Fruit fly (Drosophila melanogaster) whole organism, embryonic: Measurements from ENCODE around the gene Scgalpha.

Experiments
- Ada2b ChIP-seq: fragments of 200-800 bp; sonication (Bioruptor generic); IDR thresholded peaks from 2 replicates; pipeline ENCODE4 v1.3.6; 2022; ENCODE audit warnings: missing biosample characterization, missing genetic modification characterization
- Blimp-1 ChIP-seq: fragments of 200-800 bp; sonication (Bioruptor generic); optimal IDR thresholded peaks from 3 replicates; lab custom pipeline; 2018; ENCODE audit warnings: missing biosample characterization, missing genetic modification characterization, mild to moderate bottlenecking, moderate library complexity, missing genetic modification reagents
- CG10462 ChIP-seq: fragments of 200-800 bp; sonication (Bioruptor generic); optimal IDR thresholded peaks from 2 replicates; lab custom pipeline; 2016; ENCODE audit warnings: missing biosample characterization, missing genetic modification characterization
- CG11504 ChIP-seq: fragments of 200-800 bp; sonication (Bioruptor generic); optimal IDR thresholded peaks from 3 replicates; lab custom pipeline; 2019; ENCODE audit warnings: missing biosample characterization, mild to moderate bottlenecking, missing genetic modification characterization, moderate library complexity
- CG13424 ChIP-seq: fragments of 200-800 bp; sonication (Bioruptor generic); optimal IDR thresholded peaks from 2 replicates; lab custom pipeline; 2019; ENCODE audit warnings: missing biosample characterization, mild to moderate bottlenecking, missing genetic modification characterization, moderate library complexity
- CG13624 ChIP-seq: fragments of 200-800 bp; sonication (Bioruptor generic); optimal IDR thresholded peaks from 2 replicates; lab custom pipeline; 2016; ENCODE audit warnings: missing biosample characterization, missing genetic modification characterization
- CG14965 ChIP-seq: fragments of 200-800 bp; sonication (Bioruptor generic); optimal IDR thresholded peaks from 2 replicates; lab custom pipeline; 2016; ENCODE audit warnings: missing biosample characterization, missing genetic modification characterization, borderline replicate concordance
- CG15601 ChIP-seq: fragments of 200-800 bp; sonication (Bioruptor generic); optimal IDR thresholded peaks from 3 replicates; lab custom pipeline; 2019; ENCODE audit warnings: missing biosample characterization, mild to moderate bottlenecking, missing genetic modification characterization, moderate library complexity
- CG16815 ChIP-seq: fragments of 200-800 bp; sonication (Bioruptor generic); optimal IDR thresholded peaks from 3 replicates; lab custom pipeline; 2017; ENCODE audit warnings: missing biosample characterization, mild to moderate bottlenecking, missing genetic modification characterization
- CG17912 ChIP-seq: fragments of 200-800 bp; sonication (Bioruptor generic); optimal IDR thresholded peaks from 2 replicates; lab custom pipeline; 2018; ENCODE audit warnings: missing biosample characterization, mild to moderate bottlenecking, missing genetic modification characterization
- CG18599 ChIP-seq: fragments of 200-800 bp; sonication (Bioruptor generic); optimal IDR thresholded peaks from 3 replicates; lab custom pipeline; 2017; ENCODE audit warnings: missing biosample characterization, missing genetic modification characterization, mild to moderate bottlenecking, moderate library complexity, missing genetic modification reagents
- CG2202 ChIP-seq: fragments of 200-800 bp; sonication (Bioruptor generic); optimal IDR thresholded peaks from 2 replicates; lab custom pipeline; 2018; ENCODE audit warnings: missing biosample characterization, mild to moderate bottlenecking, missing genetic modification characterization
- CG2875 ChIP-seq: fragments of 200-800 bp; sonication (Bioruptor generic); optimal IDR thresholded peaks from 2 replicates; lab custom pipeline; 2017; ENCODE audit warnings: missing biosample characterization, mild to moderate bottlenecking, missing genetic modification characterization, missing genetic modification reagents
- CG30020 ChIP-seq: fragments of 200-800 bp; optimal IDR thresholded peaks from 2 replicates; lab custom pipeline; 2019; ENCODE audit warnings: missing biosample characterization, mild to moderate bottlenecking, missing genetic modification characterization, moderate library complexity
- CG31365 ChIP-seq: fragments of 200-800 bp; sonication (Bioruptor generic); optimal IDR thresholded peaks from 2 replicates; lab custom pipeline; 2018; ENCODE audit warnings: missing biosample characterization, mild to moderate bottlenecking, missing genetic modification characterization
- CG34224 ChIP-seq: fragments of 200-800 bp; sonication (Bioruptor generic); IDR thresholded peaks from 3 replicates; pipeline ENCODE4 v1.3.6; 2022; ENCODE audit warnings: missing biosample characterization, missing genetic modification characterization; ENCODE audit not compliant: partially characterized antibody
- CG6175 ChIP-seq: fragments of 200-800 bp; sonication (Bioruptor generic); IDR thresholded peaks from 3 replicates; pipeline ENCODE4 v1.3.6; 2022; ENCODE audit warnings: missing biosample characterization, missing genetic modification characterization
- CG8089 ChIP-seq: fragments of 200-800 bp; sonication (Bioruptor generic); optimal IDR thresholded peaks from 3 replicates; lab custom pipeline; 2016; ENCODE audit warnings: missing biosample characterization, missing genetic modification characterization
- CG8944 ChIP-seq: fragments of 200-800 bp; sonication (Bioruptor generic); optimal IDR thresholded peaks from 3 replicates; lab custom pipeline; 2016; ENCODE audit warnings: missing biosample characterization, missing genetic modification characterization
- Chrac-16 ChIP-seq: fragments of 200-800 bp; sonication (Bioruptor generic); optimal IDR thresholded peaks from 3 replicates; lab custom pipeline; 2016; ENCODE audit warnings: missing biosample characterization, missing genetic modification characterization
- CoRest ChIP-seq: fragments of 200-800 bp; sonication (Bioruptor generic); optimal IDR thresholded peaks from 3 replicates; lab custom pipeline; 2018; ENCODE audit warnings: missing biosample characterization, mild to moderate bottlenecking, missing genetic modification characterization, moderate library complexity
- Dbx ChIP-seq: fragments of 200-800 bp; sonication (Bioruptor generic); IDR thresholded peaks from 3 replicates; pipeline ENCODE4 v1.3.6; 2022; ENCODE audit warnings: missing biosample characterization, missing genetic modification characterization
- Fer3 ChIP-seq: fragments of 200-800 bp; sonication (Bioruptor generic); optimal IDR thresholded peaks from 2 replicates; lab custom pipeline; 2018; ENCODE audit warnings: missing biosample characterization, mild to moderate bottlenecking, missing genetic modification characterization, moderate library complexity
- HLHmδ ChIP-seq: fragments of 200-800 bp; sonication (Bioruptor generic); optimal IDR thresholded peaks from 2 replicates; lab custom pipeline; 2018; ENCODE audit warnings: missing biosample characterization, mild to moderate bottlenecking, missing genetic modification characterization, moderate library complexity
- Hey ChIP-seq: fragments of 200-800 bp; sonication (Bioruptor generic); optimal IDR thresholded peaks from 3 replicates; lab custom pipeline; 2018; ENCODE audit warnings: missing biosample characterization, mild to moderate bottlenecking, missing genetic modification characterization
- Poxn ChIP-seq: fragments of 200-800 bp; sonication (Bioruptor generic); IDR thresholded peaks from 2 replicates; pipeline ENCODE4 v1.3.6; 2022; ENCODE audit warnings: missing biosample characterization, missing genetic modification characterization
- al ChIP-seq: fragments of 200-800 bp; sonication (Bioruptor generic); IDR thresholded peaks from 2 replicates; pipeline ENCODE4 v1.3.6; 2022; ENCODE audit warnings: missing biosample characterization, missing genetic modification characterization
- ara ChIP-seq: fragments of 200-800 bp; sonication (Bioruptor generic); IDR thresholded peaks from 2 replicates; pipeline ENCODE4 v1.3.6; 2022; ENCODE audit warnings: missing biosample characterization, missing genetic modification characterization
- br ChIP-seq: fragments of >200 bp; optimal IDR thresholded peaks from 2 replicates; lab custom pipeline; 2017
- cad ChIP-seq: fragments of >200 bp; optimal IDR thresholded peaks from 2 replicates; lab custom pipeline; 2017; ENCODE audit warnings: missing biosample characterization, missing genetic modification characterization
- fd64A ChIP-seq: fragments of 200-800 bp; sonication (Bioruptor generic); optimal IDR thresholded peaks from 3 replicates; lab custom pipeline; 2018; ENCODE audit warnings: missing biosample characterization, mild to moderate bottlenecking, missing genetic modification characterization
- fru ChIP-seq: fragments of >200 bp; optimal IDR thresholded peaks from 2 replicates; lab custom pipeline; 2017
- jigr1 ChIP-seq: fragments of 200-800 bp; sonication (Bioruptor generic); IDR thresholded peaks from 3 replicates; pipeline ENCODE4 v1.3.6; 2022; ENCODE audit warnings: missing biosample characterization, missing genetic modification characterization
- kah ChIP-seq: fragments of 200-800 bp; sonication (Bioruptor generic); optimal IDR thresholded peaks from 2 replicates; lab custom pipeline; 2018; ENCODE audit warnings: missing biosample characterization, mild to moderate bottlenecking, missing genetic modification characterization
- lov ChIP-seq, 2 experiments: fragments of 200-800 bp in 1 of 2; fragments of >200 bp in 1 of 2; sonication (Bioruptor generic) in 1 of 2; IDR thresholded peaks in 1 of 2; optimal IDR thresholded peaks in 1 of 2; 2 replicates in 1 of 2; 3 replicates in 1 of 2; pipeline versions ENCODE4 v1.3.6 to Lab custom; 2017 to 2022; ENCODE audit warnings: missing biosample characterization in 1 of 2, missing genetic modification characterization in 1 of 2
- nerfin-1 ChIP-seq: fragments of 200-800 bp; sonication (Bioruptor generic); optimal IDR thresholded peaks from 3 replicates; lab custom pipeline; 2019; ENCODE audit warnings: missing biosample characterization, mild to moderate bottlenecking, missing genetic modification characterization, moderate library complexity
- peb ChIP-seq: fragments of 200-800 bp; sonication (Bioruptor generic); IDR thresholded peaks from 2 replicates; pipeline ENCODE4 v1.3.6; 2022; ENCODE audit warnings: missing biosample characterization, missing genetic modification characterization
- sc ChIP-seq, 3 experiments: fragments of >200 bp in 2 of 3; fragments of 200-800 bp in 1 of 3; sonication (Bioruptor generic) in 1 of 3; optimal IDR thresholded peaks; 2 replicates in 2 of 3; 3 replicates in 1 of 3; lab custom pipeline; 2017; ENCODE audit warnings: mild to moderate bottlenecking in 1 of 3, missing biosample characterization in 1 of 3, missing genetic modification characterization in 1 of 3, missing genetic modification reagents in 1 of 3
- sima ChIP-seq: fragments of 200-800 bp; sonication (Bioruptor generic); optimal IDR thresholded peaks from 2 replicates; lab custom pipeline; 2016; ENCODE audit warnings: missing biosample characterization, missing genetic modification characterization
- slp2 ChIP-seq: fragments of 200-800 bp; sonication (Bioruptor generic); optimal IDR thresholded peaks from 2 replicates; lab custom pipeline; 2016; ENCODE audit warnings: missing biosample characterization, missing genetic modification characterization
- sna ChIP-seq: fragments of 200-800 bp; sonication (Bioruptor generic); IDR thresholded peaks from 2 replicates; pipeline ENCODE4 v1.3.6; 2022; ENCODE audit warnings: missing biosample characterization, missing genetic modification characterization; ENCODE audit not compliant: partially characterized antibody
- tio ChIP-seq: fragments of 200-800 bp; sonication (Bioruptor generic); optimal IDR thresholded peaks from 2 replicates; lab custom pipeline; 2017; ENCODE audit warnings: missing biosample characterization, missing genetic modification characterization, inconsistent platforms
- toy ChIP-seq: fragments of 200-800 bp; sonication (Bioruptor generic); IDR thresholded peaks from 2 replicates; pipeline ENCODE4 v1.3.6; 2022; ENCODE audit warnings: missing biosample characterization, missing genetic modification characterization
- trem ChIP-seq: fragments of 200-800 bp; optimal IDR thresholded peaks from 3 replicates; lab custom pipeline; 2019; ENCODE audit warnings: missing biosample characterization, mild to moderate bottlenecking, missing genetic modification characterization, moderate library complexity
- tx ChIP-seq: fragments of 200-800 bp; sonication (Bioruptor generic); optimal IDR thresholded peaks from 2 replicates; lab custom pipeline; 2016; ENCODE audit warnings: missing biosample characterization, missing genetic modification characterization
- unc-4 ChIP-seq: fragments of 200-800 bp; sonication (Bioruptor generic); IDR thresholded peaks from 2 replicates; pipeline ENCODE4 v1.3.6; 2022; ENCODE audit warnings: missing biosample characterization, missing genetic modification characterization; ENCODE audit not compliant: partially characterized antibody
- unpg ChIP-seq: fragments of 200-800 bp; sonication (Bioruptor generic); optimal IDR thresholded peaks from 3 replicates; lab custom pipeline; 2018; ENCODE audit warnings: missing biosample characterization, mild to moderate bottlenecking, missing genetic modification characterization, moderate library complexity
- zfh1 ChIP-seq: fragments of 200-800 bp; sonication (Bioruptor generic); IDR thresholded peaks from 3 replicates; pipeline ENCODE4 v1.3.6; 2022; ENCODE audit warnings: missing biosample characterization, missing genetic modification characterization

Scgalpha gene

DNA sequence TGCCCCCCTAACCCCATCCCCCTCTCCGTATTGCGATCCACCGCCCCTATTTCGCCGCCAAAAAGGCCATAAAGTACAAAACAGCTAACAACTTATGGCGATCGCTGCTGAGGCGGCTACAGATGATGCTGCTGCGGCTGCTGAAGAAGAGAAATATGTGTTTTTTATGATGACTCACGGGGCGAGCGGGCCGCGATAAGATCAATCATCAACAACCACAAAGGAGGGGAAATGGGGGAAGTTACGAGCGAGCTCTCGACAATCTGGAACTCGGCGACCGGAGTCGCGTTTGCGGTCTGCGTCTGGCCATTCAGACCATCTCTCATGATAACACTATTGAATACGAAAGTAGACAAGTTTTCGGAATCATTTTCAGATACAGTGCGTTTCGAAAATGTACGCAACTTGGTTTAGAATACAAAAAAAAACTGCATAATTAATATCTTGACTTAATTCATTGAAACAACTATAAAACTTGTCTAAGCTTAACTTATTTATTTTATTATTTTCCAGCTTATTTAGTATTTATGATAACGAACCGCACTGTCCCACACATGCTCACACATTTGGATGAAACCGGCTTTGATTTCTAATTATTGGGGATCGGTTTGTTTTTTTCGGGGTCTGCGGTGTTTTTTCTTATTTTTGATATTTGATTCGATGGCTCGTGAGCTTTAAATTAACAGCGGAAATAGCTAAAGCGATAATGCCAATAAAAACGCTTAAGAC, 10.9 kb upstream of the Scgalpha start (continued):
- TF ChIP-seq nerfin-1 (tag; lab: Kevin White, UChicago) (peak; percentile 95), peb (GFP tag; lab: Robert Waterston, UW) (peak; percentile 93), CG34224 (GFP tag; lab: Robert Waterston, UW) (no peak), CG31365 (tag; lab: Kevin White, UChicago) (peak; percentile 86), jigr1 (peak; percentile 94), ara (GFP tag; lab: Robert Waterston, UW) (peak; percentile 97), cad (GFP tag; lab: Kevin White, UChicago) (no peak), kah (GFP tag; lab: Kevin White, UChicago) (peak; percentile 91), CG2875 (GFP tag; lab: Kevin White, UChicago) (peak; percentile 94), br (lab: Kevin White, UChicago) (no peak), fd64A (GFP tag; lab: Kevin White, UChicago) (peak; percentile 91), CG30020 (tag; lab: Kevin White, UChicago) (peak; percentile 81), CoRest (peak; percentile 98), sc (optimal IDR thresholded peaks at IDR 0.05; lab: Kevin White, UChicago) (no peak), sc (GFP tag; optimal IDR thresholded peaks at IDR 0.05; lab: Kevin White, UChicago) (peak; percentile 84), unc-4 (GFP tag; lab: Robert Waterston, UW) (no peak), sima (GFP tag; lab: Kevin White, UChicago) (peak; percentile 79), slp2 (GFP tag; lab: Kevin White, UChicago) (peak; percentile 92), trem (peak; percentile 94), CG16815 (GFP tag; lab: Kevin White, UChicago) (peak; percentile 86), fru (lab: Kevin White, UChicago) (no peak), tio (GFP tag; lab: Kevin White, UChicago) (peak; percentile 91), Poxn (peak; percentile 85), Fer3 (tag; lab: Kevin White, UChicago) (peak; percentile 96), CG8089 (GFP tag; lab: Kevin White, UChicago) (peak; percentile 85), toy (peak; percentile 91), CG18599 (peak; percentile 97), CG6175 (GFP tag; lab: Robert Waterston, UW) (peak; percentile 92), unpg (peak; percentile 98), CG2202 (tag; lab: Kevin White, UChicago) (peak; percentile 95), CG11504 (tag; lab: Kevin White, UChicago) (peak; percentile 97), lov (optimal IDR thresholded peaks at IDR 0.05; lab: Kevin White, UChicago) (no peak), lov (GFP tag; IDR thresholded peaks at IDR 0.05; lab: Robert Waterston, UW) (peak; percentile 92), CG10462 (GFP tag; lab: Kevin White, UChicago) (peak; percentile 92), Blimp-1 (GFP tag; lab: Kevin White, UChicago) (peak; percentile 96), Chrac-16 (GFP tag; lab: Kevin White, UChicago) (peak; percentile 93), Dbx (GFP tag; lab: Robert Waterston, UW) (peak; percentile 96), CG14965 (peak; percentile 33), Hey (tag; lab: Kevin White, UChicago) (peak; percentile 80), Ada2b (GFP tag; lab: Robert Waterston, UW) (peak; percentile 97), CG8944 (GFP tag; lab: Kevin White, UChicago) (peak; percentile 89), HLHmδ (GFP tag; lab: Kevin White, UChicago) (no peak), tx (GFP tag; lab: Kevin White, UChicago) (peak; percentile 91), al (GFP tag; lab: Robert Waterston, UW) (peak; percentile 95), zfh1 (GFP tag; lab: Robert Waterston, UW) (peak; percentile 97), CG13424 (peak; percentile 97), CG13624 (GFP tag; lab: Kevin White, UChicago) (peak; percentile 94), CG17912 (peak; percentile 95), CG15601 (tag; lab: Kevin White, UChicago) (peak; percentile 96), sna (GFP tag; lab: Robert Waterston, UW) (no peak)
